Worm (Caenorhabditis elegans): ENCODE measurements around the gene scl-3.

The scl-3 gene

DNA sequence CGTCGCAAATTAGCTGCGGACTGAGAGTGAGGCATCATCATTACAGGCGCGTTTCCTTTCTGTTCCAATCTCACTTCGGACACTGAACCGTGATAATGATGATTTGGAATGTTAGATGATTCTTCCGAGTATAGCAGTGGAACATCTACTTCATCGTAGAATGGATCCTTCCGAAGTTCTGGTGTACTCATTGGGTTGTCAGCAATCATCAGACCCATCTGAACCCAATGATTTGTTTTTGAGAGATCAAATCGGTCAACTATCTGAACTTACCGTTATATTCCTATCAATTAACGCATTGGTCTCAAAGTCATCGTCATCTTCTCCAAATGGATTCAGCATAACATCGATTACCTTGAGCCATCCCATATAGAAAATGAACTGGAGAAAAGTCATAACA, 49.0 kb downstream of the scl-3 start:
- TF ChIP-seq B0310.2 (tag; optimal IDR thresholded peaks at IDR 0.05) (no peak), ets-7 (tag; optimal IDR thresholded peaks at IDR 0.05) (no peak), aly-1 (tag; optimal IDR thresholded peaks at IDR 0.05) (no peak), ama-1 (optimal IDR thresholded peaks at IDR 0.05) (no peak), tra-4 (tag; optimal IDR thresholded peaks at IDR 0.05) (no peak), tbx-37 (GFP tag; conservative IDR thresholded peaks at IDR 0.05) (no peak)

DNA sequence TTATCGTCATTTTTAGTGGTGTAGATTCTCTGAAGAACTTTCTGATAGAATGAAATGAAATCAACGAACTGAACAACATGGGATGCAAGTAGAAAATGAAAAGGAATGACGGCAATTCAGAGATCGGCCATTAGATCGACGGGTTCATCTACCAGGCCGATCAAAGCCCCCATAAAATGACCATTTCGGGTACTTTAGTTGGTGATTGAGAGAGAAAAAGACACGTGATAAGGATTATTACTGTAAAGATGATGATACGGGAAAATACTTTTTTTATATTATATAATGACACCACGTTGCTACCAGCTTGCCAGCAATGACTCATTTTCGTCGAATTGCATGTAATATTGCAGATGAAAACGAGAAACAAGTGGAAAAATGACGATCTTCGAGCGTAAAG, 50.4 kb downstream of the scl-3 start, which contains the start of gene best-1:
TSS of gene best-1 (minus strand) at position 29 of the 400 bp plus-strand sequence.
- no peak for TF ChIP-seq flt-1 (GFP tag; IDR thresholded peaks at IDR 0.05)
- TF ChIP-seq pes-1 (GFP tag; IDR thresholded peaks at IDR 0.05): no peak
- TF ChIP-seq tbx-11 (GFP tag; IDR thresholded peaks at IDR 0.05): no peak
- no peak for TF ChIP-seq ceh-36 (tag; optimal IDR thresholded peaks at IDR 0.05)
- no peak for TF ChIP-seq ama-1 (optimal IDR thresholded peaks at IDR 0.05)
- TF ChIP-seq aly-1 (tag; optimal IDR thresholded peaks at IDR 0.05): no peak
- TF ChIP-seq B0310.2 (tag; optimal IDR thresholded peaks at IDR 0.05): no peak
- no peak for TF ChIP-seq hmbx-1 (tag; optimal IDR thresholded peaks at IDR 0.05)
- TF ChIP-seq hnd-1 (tag; optimal IDR thresholded peaks at IDR 0.05): no peak
- no peak for TF ChIP-seq tra-4 (tag; optimal IDR thresholded peaks at IDR 0.05)
- no peak for TF ChIP-seq ets-7 (tag; optimal IDR thresholded peaks at IDR 0.05)
- TF ChIP-seq sea-1 (GFP tag; conservative IDR thresholded peaks at IDR 0.05): no peak
- TF ChIP-seq scrt-1 (GFP tag; IDR thresholded peaks at IDR 0.05): no peak
- TF ChIP-seq ceh-13 (GFP tag; optimal IDR thresholded peaks at IDR 0.05): no peak

Measured in whole organism, early embryonic.